Worm (Caenorhabditis elegans) whole organism, L4 larva: ENCODE results near the gene F49C5.10.

ENCODE experiments used
- fos-1 ChIP-seq: fragments of 150-350 bp; optimal IDR thresholded peaks from 2 replicates; lab custom pipeline; 2014; ENCODE audit warnings: missing biosample characterization, missing genetic modification characterization
- lsy-2 ChIP-seq, 2 experiments: fragments of 150-350 bp in 1 of 2; sonication (generic microtip) in 1 of 2; optimal IDR thresholded peaks; 2 replicates each; lab custom pipeline; 2014 to 2017; ENCODE audit warnings: missing biosample characterization in 2 of 2, missing genetic modification characterization in 2 of 2
- mdl-1 ChIP-seq, 2 experiments: fragments of 150-350 bp in 1 of 2; sonication (generic microtip) in 1 of 2; optimal IDR thresholded peaks; 2 replicates each; lab custom pipeline; 2014 to 2017; ENCODE audit warnings: missing biosample characterization in 2 of 2, missing genetic modification characterization in 2 of 2
- nhr-48 ChIP-seq: sonication (generic microtip); optimal IDR thresholded peaks from 2 replicates; lab custom pipeline; 2016; ENCODE audit warnings: mild to moderate bottlenecking, missing genetic modification characterization, missing compliant biosample characterization

- TF ChIP-seq mdl-1 (tag; optimal IDR thresholded peaks at IDR 0.05; lab: Kevin White, UChicago) (no peak), fos-1 (tag; lab: Kevin White, UChicago) (no peak), nhr-48 (tag; lab: Kevin White, UChicago) (no peak), lsy-2 (tag; optimal IDR thresholded peaks at IDR 0.05; lab: Kevin White, UChicago) (no peak)
Observed at ce11 chrII:12502784-12503183, 43.8 kb upstream of the F49C5.10 start, which contains the start of gene ador-1.
